Fruit fly (Drosophila melanogaster): ENCODE measurements around the gene Hexim.

DNA sequence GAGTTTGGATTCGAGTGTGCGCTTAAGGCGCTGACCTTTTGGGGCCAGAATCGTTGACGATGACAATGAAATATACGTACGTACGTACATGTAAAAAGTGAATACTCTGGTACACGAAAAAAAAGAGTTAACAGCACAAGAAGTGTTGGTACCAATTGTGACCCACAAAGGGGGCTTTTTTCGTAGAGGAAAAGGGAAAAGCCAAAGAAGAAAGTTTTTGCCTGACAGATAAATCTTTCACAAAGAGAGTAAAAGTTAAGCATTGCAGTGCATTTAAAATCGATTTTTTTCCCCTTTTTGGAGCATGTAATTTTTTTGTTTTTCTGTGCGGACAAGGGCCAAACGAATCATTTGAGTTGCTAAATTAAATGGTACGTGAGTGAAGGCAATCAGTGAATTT lies 35.3 kb downstream of the Hexim start:
- TF ChIP-seq CG8119 (GFP tag; IDR thresholded peaks at IDR 0.05) (no peak), CG32006 (GFP tag; optimal IDR thresholded peaks at IDR 0.05) (no peak), fkh (GFP tag; optimal IDR thresholded peaks at IDR 0.05) (no peak), OdsH (GFP tag; optimal IDR thresholded peaks at IDR 0.05) (no peak), dsx (GFP tag; optimal IDR thresholded peaks at IDR 0.05; ENCODE audit: poor library complexity, severe bottlenecking) (no peak), Gug (GFP tag; IDR thresholded peaks at IDR 0.05) (no peak), Eip78C (GFP tag) (peak; percentile 72)

Data from whole organism, prepupa.